Fruit fly (Drosophila melanogaster) whole organism, embryonic: ENCODE measurements around the gene Fancd2.

Source experiments
- CG11456 ChIP-seq: fragments of 200-800 bp; sonication (Bioruptor generic); IDR thresholded peaks from 3 replicates; pipeline ENCODE4 v1.3.6; 2022; ENCODE audit warnings: missing biosample characterization, missing genetic modification characterization
- CG12155 ChIP-seq: fragments of 200-800 bp; sonication (Bioruptor generic); optimal IDR thresholded peaks from 3 replicates; lab custom pipeline; 2016; ENCODE audit warnings: missing biosample characterization, missing genetic modification characterization
- CG13424 ChIP-seq: fragments of 200-800 bp; sonication (Bioruptor generic); optimal IDR thresholded peaks from 2 replicates; lab custom pipeline; 2019; ENCODE audit warnings: missing biosample characterization, mild to moderate bottlenecking, missing genetic modification characterization, moderate library complexity
- CG14860 ChIP-seq: fragments of 200-800 bp; sonication (Bioruptor generic); IDR thresholded peaks from 3 replicates; pipeline ENCODE4 v1.3.6; 2022; ENCODE audit warnings: missing biosample characterization, missing genetic modification characterization; ENCODE audit not compliant: partially characterized antibody
- CG15011 ChIP-seq: fragments of 200-800 bp; sonication (Bioruptor generic); optimal IDR thresholded peaks from 3 replicates; lab custom pipeline; 2018; ENCODE audit warnings: missing biosample characterization, mild to moderate bottlenecking, missing genetic modification characterization
- CG15269 ChIP-seq: fragments of 200-800 bp; sonication (Bioruptor generic); optimal IDR thresholded peaks from 2 replicates; lab custom pipeline; 2018; ENCODE audit warnings: missing biosample characterization, mild to moderate bottlenecking, missing genetic modification characterization, moderate library complexity
- CG3407 ChIP-seq: fragments of 200-800 bp; sonication (Bioruptor generic); optimal IDR thresholded peaks from 2 replicates; lab custom pipeline; 2018; ENCODE audit warnings: missing biosample characterization, mild to moderate bottlenecking, missing genetic modification characterization
- CG34376 ChIP-seq: fragments of 200-800 bp; sonication (Bioruptor generic); optimal IDR thresholded peaks from 2 replicates; lab custom pipeline; 2018; ENCODE audit warnings: missing biosample characterization, mild to moderate bottlenecking, missing genetic modification characterization
- CG4730 ChIP-seq: fragments of 200-800 bp; sonication (Bioruptor generic); IDR thresholded peaks from 2 replicates; pipeline ENCODE4 v1.3.6; 2022; ENCODE audit warnings: missing biosample characterization, missing genetic modification characterization
- CG6254 ChIP-seq: fragments of 200-800 bp; sonication (Bioruptor generic); optimal IDR thresholded peaks from 3 replicates; lab custom pipeline; 2017; ENCODE audit warnings: mild to moderate bottlenecking, missing biosample characterization, missing genetic modification reagents, missing genetic modification characterization
- CG6272 ChIP-seq: fragments of 200-800 bp; sonication (Bioruptor generic); IDR thresholded peaks from 2 replicates; pipeline ENCODE4 v1.3.6; 2022; ENCODE audit warnings: missing biosample characterization, missing genetic modification characterization
- CG7271 ChIP-seq: fragments of 200-800 bp; sonication (Bioruptor generic); optimal IDR thresholded peaks from 2 replicates; lab custom pipeline; 2018; ENCODE audit warnings: missing biosample characterization, mild to moderate bottlenecking, missing genetic modification characterization, moderate library complexity
- CG7745 ChIP-seq: fragments of 200-800 bp; sonication (Bioruptor generic); optimal IDR thresholded peaks from 2 replicates; lab custom pipeline; 2018; ENCODE audit warnings: missing biosample characterization, mild to moderate bottlenecking, missing genetic modification characterization, moderate library complexity
- CHES-1-like ChIP-seq: fragments of 200-800 bp; sonication (Bioruptor generic); optimal IDR thresholded peaks from 2 replicates; lab custom pipeline; 2016; ENCODE audit warnings: missing biosample characterization, missing genetic modification characterization
- CrebB ChIP-seq: fragments of 200-800 bp; sonication (Bioruptor generic); optimal IDR thresholded peaks from 3 replicates; lab custom pipeline; 2018; ENCODE audit warnings: missing biosample characterization, mild to moderate bottlenecking, missing genetic modification characterization
- Dfd ChIP-seq, 2 experiments: fragments of >200 bp; optimal IDR thresholded peaks; 2 replicates each; lab custom pipeline; 2017; ENCODE audit warnings: missing biosample characterization in 2 of 2, missing genetic modification characterization in 2 of 2
- Dip2 ChIP-seq: fragments of 200-800 bp; sonication (Bioruptor generic); IDR thresholded peaks from 2 replicates; pipeline ENCODE4 v1.3.6; 2022; ENCODE audit warnings: missing biosample characterization, missing genetic modification characterization
- Dp ChIP-seq: fragments of 200-800 bp; sonication (Bioruptor generic); optimal IDR thresholded peaks from 2 replicates; lab custom pipeline; 2018; ENCODE audit warnings: missing biosample characterization, mild to moderate bottlenecking, missing genetic modification characterization, moderate library complexity
- Dref ChIP-seq: fragments of 200-800 bp; sonication (Bioruptor generic); IDR thresholded peaks from 2 replicates; pipeline ENCODE4 v1.3.6; 2022; ENCODE audit warnings: missing biosample characterization, missing genetic modification characterization
- Hand ChIP-seq: fragments of 200-800 bp; sonication (Bioruptor generic); optimal IDR thresholded peaks from 2 replicates; lab custom pipeline; 2017; ENCODE audit warnings: mild to moderate bottlenecking, missing biosample characterization, missing genetic modification reagents, missing genetic modification characterization
- Kr ChIP-seq: fragments of 200-800 bp; sonication (Bioruptor generic); optimal IDR thresholded peaks from 2 replicates; lab custom pipeline; 2017; ENCODE audit warnings: missing biosample characterization, mild to moderate bottlenecking, missing genetic modification characterization
- Lhr ChIP-seq: fragments of 200-800 bp; sonication (Bioruptor generic); optimal IDR thresholded peaks from 3 replicates; lab custom pipeline; 2017; ENCODE audit warnings: mild to moderate bottlenecking, missing biosample characterization, missing genetic modification reagents, missing genetic modification characterization
- MBD-R2 ChIP-seq: fragments of 200-800 bp; sonication (Bioruptor generic); IDR thresholded peaks from 2 replicates; pipeline ENCODE4 v1.3.6; 2022; ENCODE audit warnings: missing biosample characterization, missing genetic modification characterization
- Max ChIP-seq: fragments of 200-800 bp; sonication (Bioruptor generic); optimal IDR thresholded peaks from 2 replicates; lab custom pipeline; 2016; ENCODE audit warnings: missing biosample characterization, mild to moderate bottlenecking, missing genetic modification characterization
- NC2α ChIP-seq: fragments of 200-800 bp; sonication (Bioruptor generic); optimal IDR thresholded peaks from 2 replicates; lab custom pipeline; 2016; ENCODE audit warnings: missing biosample characterization, missing genetic modification characterization
- NC2β ChIP-seq: fragments of 200-800 bp; sonication (Bioruptor generic); optimal IDR thresholded peaks from 2 replicates; lab custom pipeline; 2016; ENCODE audit warnings: missing biosample characterization, missing genetic modification characterization
- TFAM ChIP-seq: fragments of 200-800 bp; sonication (Bioruptor generic); optimal IDR thresholded peaks from 2 replicates; lab custom pipeline; 2017; ENCODE audit warnings: missing biosample characterization, missing genetic modification characterization, inconsistent platforms
- cg ChIP-seq: fragments of 200-800 bp; sonication (Bioruptor generic); optimal IDR thresholded peaks from 3 replicates; lab custom pipeline; 2019; ENCODE audit warnings: missing biosample characterization, mild to moderate bottlenecking, missing genetic modification characterization, moderate library complexity
- chif ChIP-seq, 2 experiments: fragments of 200-800 bp; sonication (Bioruptor generic); optimal IDR thresholded peaks; 3 replicates each; lab custom pipeline; 2016; ENCODE audit warnings: missing biosample characterization in 2 of 2, missing genetic modification characterization in 2 of 2
- chinmo ChIP-seq: fragments of 200-800 bp; sonication (Bioruptor generic); IDR thresholded peaks from 4 replicates; pipeline ENCODE4 v1.3.6; 2022; ENCODE audit warnings: missing biosample characterization, missing genetic modification characterization; ENCODE audit not compliant: partially characterized antibody
- chm ChIP-seq: fragments of 200-800 bp; sonication (Bioruptor generic); IDR thresholded peaks from 2 replicates; pipeline ENCODE4 v1.3.6; 2022; ENCODE audit warnings: missing biosample characterization, missing genetic modification characterization
- cwo ChIP-seq: fragments of 200-800 bp; sonication (Bioruptor generic); optimal IDR thresholded peaks from 3 replicates; lab custom pipeline; 2017; ENCODE audit warnings: missing biosample characterization, missing genetic modification characterization, mild to moderate bottlenecking, moderate library complexity, missing genetic modification reagents
- ewg ChIP-seq: fragments of 200-800 bp; sonication (Bioruptor generic); optimal IDR thresholded peaks from 3 replicates; lab custom pipeline; 2017; ENCODE audit warnings: mild to moderate bottlenecking, missing biosample characterization, missing genetic modification reagents, missing genetic modification characterization
- fd102C ChIP-seq: fragments of 200-800 bp; sonication (Bioruptor generic); optimal IDR thresholded peaks from 2 replicates; lab custom pipeline; 2018; ENCODE audit warnings: missing biosample characterization, mild to moderate bottlenecking, missing genetic modification characterization, moderate library complexity
- ftz-f1 ChIP-seq: fragments of 200-800 bp; sonication (Bioruptor generic); optimal IDR thresholded peaks from 2 replicates; lab custom pipeline; 2016; ENCODE audit warnings: missing biosample characterization, missing genetic modification characterization
- gcm2 ChIP-seq: fragments of 200-800 bp; sonication (Bioruptor generic); optimal IDR thresholded peaks from 2 replicates; lab custom pipeline; 2016; ENCODE audit warnings: missing biosample characterization, missing genetic modification characterization
- hkb ChIP-seq, 2 experiments: fragments of 200-800 bp in 1 of 2; fragments of >200 bp in 1 of 2; sonication (Bioruptor generic) in 1 of 2; IDR thresholded peaks in 1 of 2; optimal IDR thresholded peaks in 1 of 2; 2 replicates each; pipeline versions ENCODE4 v1.3.6 to Lab custom; 2017 to 2022; ENCODE audit warnings: missing biosample characterization in 1 of 2, missing genetic modification characterization in 1 of 2
- mirr ChIP-seq: fragments of 200-800 bp; sonication (Bioruptor generic); optimal IDR thresholded peaks from 3 replicates; lab custom pipeline; 2018; ENCODE audit warnings: missing biosample characterization, mild to moderate bottlenecking, missing genetic modification characterization
- nom ChIP-seq: fragments of 200-800 bp; sonication (Bioruptor generic); optimal IDR thresholded peaks from 2 replicates; lab custom pipeline; 2017; ENCODE audit warnings: missing biosample characterization, missing genetic modification characterization, mild to moderate bottlenecking, moderate library complexity, missing genetic modification reagents
- phol ChIP-seq: fragments of 200-800 bp; sonication (Bioruptor generic); optimal IDR thresholded peaks from 3 replicates; lab custom pipeline; 2018; ENCODE audit warnings: missing biosample characterization, mild to moderate bottlenecking, missing genetic modification characterization, moderate library complexity
- repo ChIP-seq: fragments of 200-800 bp; sonication (Bioruptor generic); optimal IDR thresholded peaks from 2 replicates; lab custom pipeline; 2016; ENCODE audit warnings: missing biosample characterization, missing genetic modification characterization
- row ChIP-seq: fragments of 200-800 bp; sonication (Bioruptor generic); IDR thresholded peaks from 3 replicates; pipeline ENCODE4 v1.3.6; 2022; ENCODE audit warnings: missing biosample characterization, missing genetic modification characterization
- seq ChIP-seq: fragments of 200-800 bp; sonication (Bioruptor generic); IDR thresholded peaks from 2 replicates; pipeline ENCODE4 v1.3.6; 2022; ENCODE audit warnings: missing biosample characterization, missing genetic modification characterization
- shn ChIP-seq: fragments of 200-800 bp; sonication (Bioruptor generic); optimal IDR thresholded peaks from 3 replicates; lab custom pipeline; 2016; ENCODE audit warnings: missing biosample characterization, missing genetic modification characterization
- so ChIP-seq: fragments of 200-800 bp; sonication (Bioruptor generic); IDR thresholded peaks from 3 replicates; pipeline ENCODE4 v1.3.6; 2022; ENCODE audit warnings: missing biosample characterization, missing genetic modification characterization
- unpg ChIP-seq: fragments of 200-800 bp; sonication (Bioruptor generic); optimal IDR thresholded peaks from 3 replicates; lab custom pipeline; 2018; ENCODE audit warnings: missing biosample characterization, mild to moderate bottlenecking, missing genetic modification characterization, moderate library complexity
- zfh1 ChIP-seq: fragments of 200-800 bp; sonication (Bioruptor generic); IDR thresholded peaks from 3 replicates; pipeline ENCODE4 v1.3.6; 2022; ENCODE audit warnings: missing biosample characterization, missing genetic modification characterization

The Fancd2 gene

dm6 chr3R:20830153-20830695, 14.2 kb upstream of the Fancd2 start, which contains the start of gene Adss (continued):
- TF ChIP-seq hkb (optimal IDR thresholded peaks at IDR 0.05; lab: Kevin White, UChicago) = no peak
- TF ChIP-seq hkb (GFP tag; IDR thresholded peaks at IDR 0.05; lab: Robert Waterston, UW) = peak; percentile 54
- no peak for TF ChIP-seq CG7271 (tag; lab: Kevin White, UChicago)
- TF ChIP-seq zfh1 = peak; percentile 46; the same call in 1 of the 3 replicates
- no peak for TF ChIP-seq CrebB (tag; lab: Kevin White, UChicago)
- peak; percentile 77 for TF ChIP-seq cg (GFP tag; lab: Kevin White, UChicago)
- TF ChIP-seq shn (GFP tag; lab: Kevin White, UChicago) = peak; percentile 39
- TF ChIP-seq mirr = peak; percentile 53
- TF ChIP-seq chinmo = peak; percentile 6; the same call in 2 of the 4 replicates
- peak; percentile 7 for TF ChIP-seq repo (GFP tag; lab: Kevin White, UChicago)
- TF ChIP-seq chif (GFP tag; optimal IDR thresholded peaks at IDR 0.05; lab: Kevin White, UChicago) = peak in 1 of 2 experiments; percentile 24
- peak; percentile 30 for TF ChIP-seq unpg
- peak; percentile 67; the same call in 1 of the 3 replicates for TF ChIP-seq CG11456 (GFP tag; lab: Robert Waterston, UW)
- peak; percentile 33 for TF ChIP-seq NC2α (GFP tag; lab: Kevin White, UChicago)
- TF ChIP-seq MBD-R2 (GFP tag; lab: Robert Waterston, UW) = peak; percentile 70
- TF ChIP-seq row (GFP tag; lab: Robert Waterston, UW) = peak; percentile 53; the same call in 2 of the 3 replicates
- peak; percentile 39 for TF ChIP-seq CHES-1-like (GFP tag; lab: Kevin White, UChicago)
- TF ChIP-seq chm (GFP tag; lab: Robert Waterston, UW) = no peak
- TF ChIP-seq CG12155 (GFP tag; lab: Kevin White, UChicago) = peak; percentile 7

DNA sequence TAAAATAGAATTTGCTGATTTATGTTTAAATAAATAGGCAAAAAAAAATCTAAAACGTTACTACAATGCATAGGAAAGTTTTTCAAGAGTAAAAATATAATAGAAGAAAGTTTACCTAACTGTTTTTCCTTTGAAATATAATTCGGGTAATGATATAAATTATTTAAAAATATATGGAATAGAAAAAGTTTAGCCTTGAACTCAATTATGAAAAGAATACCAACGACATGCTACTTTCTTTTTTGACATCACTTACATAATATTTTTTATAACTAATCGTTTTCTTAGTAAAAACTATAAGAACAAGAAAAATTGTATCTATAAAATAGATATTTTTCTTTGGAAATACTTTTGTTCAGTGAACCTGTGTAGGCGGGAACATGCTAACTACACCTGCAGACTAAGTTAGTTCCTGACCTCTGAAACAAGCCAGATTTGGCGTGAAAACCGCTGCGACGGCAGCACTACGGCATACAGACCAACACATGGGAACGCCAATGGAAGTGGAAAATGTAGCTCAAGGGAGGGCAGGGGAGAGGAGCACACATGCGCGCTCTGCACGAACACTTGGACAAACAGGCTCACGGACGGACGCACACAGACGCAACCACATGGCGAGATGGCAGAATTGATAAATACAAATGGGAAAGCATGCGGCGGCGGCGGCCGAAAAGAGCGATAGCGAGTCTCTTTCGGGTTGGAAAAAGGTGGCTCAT, 13.6 kb upstream of the Fancd2 start:
- peak; percentile 25; the same call in 1 of the 2 replicates for TF ChIP-seq CG6272
- TF ChIP-seq TFAM = no peak
- no peak for TF ChIP-seq Dip2 (GFP tag; lab: Robert Waterston, UW)
- no peak for TF ChIP-seq CG34376 (GFP tag; lab: Kevin White, UChicago)
- TF ChIP-seq Lhr (GFP tag; lab: Kevin White, UChicago) = no peak
- TF ChIP-seq CG14860 (GFP tag; lab: Robert Waterston, UW) = no peak
- TF ChIP-seq Dp = no peak
- peak; percentile 13 for TF ChIP-seq CG3407
- peak; percentile 53 for TF ChIP-seq CG15269 (tag; lab: Kevin White, UChicago)
- TF ChIP-seq CG15011 (GFP tag; lab: Kevin White, UChicago) = no peak
- TF ChIP-seq seq (GFP tag; lab: Robert Waterston, UW) = no peak
- TF ChIP-seq Max (GFP tag; lab: Kevin White, UChicago) = no peak
- no peak for TF ChIP-seq CG4730 (GFP tag; lab: Robert Waterston, UW)
- TF ChIP-seq phol (tag; lab: Kevin White, UChicago) = peak; percentile 23
- TF ChIP-seq Dfd (GFP tag; optimal IDR thresholded peaks at IDR 0.05; lab: Kevin White, UChicago) = no peak
- TF ChIP-seq chm (GFP tag; lab: Robert Waterston, UW) = no peak; the same call in 1 of the 2 replicates
- TF ChIP-seq CG6254 (GFP tag; lab: Kevin White, UChicago) = no peak
- no peak for TF ChIP-seq nom (GFP tag; lab: Kevin White, UChicago)
- TF ChIP-seq CG13424 (tag; lab: Kevin White, UChicago) = peak; percentile 28
- TF ChIP-seq cwo = peak; percentile 72
- TF ChIP-seq so (GFP tag; lab: Robert Waterston, UW) = peak; percentile 41; the same call in 1 of the 3 replicates
- TF ChIP-seq gcm2 (GFP tag; lab: Kevin White, UChicago) = no peak
- no peak for TF ChIP-seq Hand (GFP tag; lab: Kevin White, UChicago)
- peak; percentile 80 for TF ChIP-seq ftz-f1
- TF ChIP-seq Kr (GFP tag; lab: Kevin White, UChicago) = no peak
- TF ChIP-seq NC2β (GFP tag; lab: Kevin White, UChicago) = no peak
- peak; percentile 54 for TF ChIP-seq ewg
- TF ChIP-seq NC2α (GFP tag; lab: Kevin White, UChicago) = no peak
- TF ChIP-seq fd102C (GFP tag; lab: Kevin White, UChicago) = no peak
- no peak for TF ChIP-seq CG7745 (tag; lab: Kevin White, UChicago)
- no peak for TF ChIP-seq Dref (GFP tag; lab: Robert Waterston, UW)
